Worm (Caenorhabditis elegans): ENCODE data around the gene tpa-1.

tpa-1 gene

DNA sequence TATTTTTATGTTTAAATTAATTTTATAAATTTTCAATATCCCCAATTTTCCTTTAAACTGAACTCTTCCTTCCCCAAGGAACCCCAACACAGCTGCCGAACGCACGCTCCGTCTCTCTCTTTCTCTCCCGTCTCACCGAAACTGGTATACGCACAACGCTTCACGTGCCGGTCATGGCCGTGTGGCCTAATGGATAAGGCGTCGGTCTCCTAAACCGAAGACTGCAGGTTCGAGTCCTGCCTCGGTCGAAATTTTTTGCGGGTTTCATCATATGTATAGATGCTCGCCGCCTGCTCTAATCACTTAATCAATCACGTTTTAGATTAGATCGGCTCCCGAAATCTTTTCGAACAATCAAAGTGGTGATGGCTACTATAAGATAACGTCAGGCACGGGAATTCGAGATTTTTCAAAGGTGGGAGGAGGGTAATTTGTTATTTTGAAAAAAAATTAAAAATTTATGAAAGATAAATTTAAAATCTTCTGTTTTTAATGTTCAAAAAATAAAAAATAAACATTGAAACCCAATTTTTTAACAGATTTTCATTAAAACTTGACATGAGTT, 52.1 kb downstream of the tpa-1 start (continued):
- TF ChIP-seq alr-1 (tag; optimal IDR thresholded peaks at IDR 0.05; ENCODE audit: borderline replicate concordance) (no peak), ceh-82 (tag; optimal IDR thresholded peaks at IDR 0.05) (peak in 2 of 3 experiments; percentile 42 to 73)

DNA sequence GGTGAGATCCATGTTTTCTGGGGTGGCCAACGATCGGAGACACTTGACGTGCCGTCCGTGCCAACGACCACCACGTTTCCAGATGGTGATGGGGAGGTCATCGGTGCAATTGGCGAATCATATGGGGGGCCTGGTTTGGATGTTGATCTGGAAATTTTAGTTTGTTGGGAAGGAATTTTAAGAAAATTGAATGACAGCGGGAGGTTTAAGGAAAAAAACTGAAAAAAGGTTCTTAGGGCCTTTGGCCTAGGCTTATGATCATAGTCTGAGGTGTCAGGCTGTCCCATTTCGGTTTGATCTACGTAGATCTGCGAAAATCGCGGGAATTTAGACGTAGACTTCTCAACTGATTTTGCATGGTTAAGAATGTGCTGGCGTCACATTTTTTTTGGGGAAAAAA, 56.0 kb downstream of the tpa-1 start, which contains the start of gene col-99:
TSS of gene col-99 (minus strand) at position 101 of the 400 bp plus-strand sequence.
- TF ChIP-seq jun-1 (tag; optimal IDR thresholded peaks at IDR 0.05) (no peak), sup-37 (GFP tag; optimal IDR thresholded peaks at IDR 0.05) (no peak), lsy-2 (tag; optimal IDR thresholded peaks at IDR 0.05) (no peak), ceh-8 (GFP tag; optimal IDR thresholded peaks at IDR 0.05) (no peak), aly-2 (tag; optimal IDR thresholded peaks at IDR 0.05) (no peak), irx-1 (tag; optimal IDR thresholded peaks at IDR 0.05) (no peak), ceh-88 (GFP tag; IDR thresholded peaks at IDR 0.05) (no peak), lin-13 (GFP tag; optimal IDR thresholded peaks at IDR 0.05) (no peak), elt-3 (tag; optimal IDR thresholded peaks at IDR 0.05) (no peak), dsc-1 (tag; optimal IDR thresholded peaks at IDR 0.05) (no peak)

DNA sequence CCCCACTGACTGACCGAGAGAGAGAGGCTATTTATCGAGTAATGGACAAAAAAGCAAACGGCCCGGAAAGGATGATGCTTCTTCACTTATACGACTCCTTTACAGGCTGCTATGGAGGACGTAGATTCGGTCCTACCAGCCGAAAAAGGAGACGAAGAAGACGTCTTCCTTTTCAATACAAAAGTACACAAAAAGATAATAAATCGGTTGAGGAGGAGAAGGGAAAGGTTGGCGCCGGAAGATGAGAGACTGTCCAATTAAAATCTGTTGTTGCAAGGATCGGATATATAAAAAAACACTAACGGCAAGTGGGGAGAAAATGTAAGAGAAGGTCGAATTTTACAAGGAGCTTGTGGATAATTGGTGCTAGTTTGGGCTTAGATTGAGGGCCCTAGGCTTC, 57.0 kb downstream of the tpa-1 start:
- TF ChIP-seq blmp-1 (tag; optimal IDR thresholded peaks at IDR 0.05): peak; percentile 5
- no peak for TF ChIP-seq pax-3 (tag; optimal IDR thresholded peaks at IDR 0.05)

- no peak for TF ChIP-seq nhr-84 (tag; optimal IDR thresholded peaks at IDR 0.05)
- TF ChIP-seq nhr-77 (tag; optimal IDR thresholded peaks at IDR 0.05): no peak
- TF ChIP-seq vab-15 (tag; optimal IDR thresholded peaks at IDR 0.05): no peak
- no peak for TF ChIP-seq nhr-76 (tag; optimal IDR thresholded peaks at IDR 0.05)
- TF ChIP-seq nhr-19 (GFP tag; conservative IDR thresholded peaks at IDR 0.05): no peak
- TF ChIP-seq pag-3 (tag; optimal IDR thresholded peaks at IDR 0.05; ENCODE audit: borderline replicate concordance, insufficient read depth): no peak
- no peak for TF ChIP-seq snpc-4 (tag; optimal IDR thresholded peaks at IDR 0.05)
- no peak for TF ChIP-seq elt-2 (tag; optimal IDR thresholded peaks at IDR 0.05)
- TF ChIP-seq unc-62 (GFP tag; optimal IDR thresholded peaks at IDR 0.05): no peak
Observed at ce11 chrIV:149794-150193, 58.0 kb downstream of the tpa-1 start.

DNA sequence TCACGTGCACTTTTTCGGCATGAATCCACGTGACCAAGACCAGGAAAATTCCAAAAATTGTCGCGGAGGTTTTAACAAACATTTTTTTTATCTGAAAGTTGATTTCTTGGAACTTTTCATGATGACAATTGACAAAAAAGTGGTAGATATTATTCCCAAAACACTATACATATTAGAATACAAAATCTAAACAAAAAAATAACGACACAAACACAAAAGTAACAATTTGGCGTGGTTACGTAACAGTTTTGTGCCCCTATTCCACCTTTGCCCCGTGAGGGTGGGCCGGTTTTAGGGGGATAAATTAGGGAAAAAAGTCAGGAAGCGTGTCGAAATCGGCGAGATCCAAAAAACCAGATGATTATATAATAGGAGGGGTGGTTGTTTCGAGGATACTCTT, 66.0 kb downstream of the tpa-1 start, which contains the start of gene gegf-1:
TSS of gene gegf-1 (minus strand) at position 101 of the 400 bp plus-strand sequence.
- TF ChIP-seq fkh-10 (GFP tag; optimal IDR thresholded peaks at IDR 0.05) (no peak), grh-1 (GFP tag; IDR thresholded peaks at IDR 0.05) (no peak), pqm-1 (tag; optimal IDR thresholded peaks at IDR 0.05) (no peak), zag-1 (tag; optimal IDR thresholded peaks at IDR 0.05) (no peak), pax-3 (tag; optimal IDR thresholded peaks at IDR 0.05) (no peak), nhr-19 (GFP tag; conservative IDR thresholded peaks at IDR 0.05) (no peak), rnt-1 (tag; optimal IDR thresholded peaks at IDR 0.05) (no peak), Y116A8C.19 (tag; optimal IDR thresholded peaks at IDR 0.05; ENCODE audit: borderline replicate concordance) (no peak), ceh-82 (tag; optimal IDR thresholded peaks at IDR 0.05) (no peak), sptf-1 (tag; optimal IDR thresholded peaks at IDR 0.05) (no peak), unc-86 (tag; optimal IDR thresholded peaks at IDR 0.05) (no peak), nhr-90 (tag; optimal IDR thresholded peaks at IDR 0.05; ENCODE audit: poor library complexity) (no peak), hpl-2 (GFP tag; optimal IDR thresholded peaks at IDR 0.05) (no peak), nhr-76 (tag; optimal IDR thresholded peaks at IDR 0.05) (no peak), efl-1 (optimal IDR thresholded peaks at IDR 0.05) (no peak), efl-1 (GFP tag; optimal IDR thresholded peaks at IDR 0.05 in 1 of 2) (no peak), snpc-4 (tag; optimal IDR thresholded peaks at IDR 0.05) (no peak)

Measured in whole organism, L1 larva.